Worm (Caenorhabditis elegans): ENCODE results near the gene Y43F8C.7.

DNA sequence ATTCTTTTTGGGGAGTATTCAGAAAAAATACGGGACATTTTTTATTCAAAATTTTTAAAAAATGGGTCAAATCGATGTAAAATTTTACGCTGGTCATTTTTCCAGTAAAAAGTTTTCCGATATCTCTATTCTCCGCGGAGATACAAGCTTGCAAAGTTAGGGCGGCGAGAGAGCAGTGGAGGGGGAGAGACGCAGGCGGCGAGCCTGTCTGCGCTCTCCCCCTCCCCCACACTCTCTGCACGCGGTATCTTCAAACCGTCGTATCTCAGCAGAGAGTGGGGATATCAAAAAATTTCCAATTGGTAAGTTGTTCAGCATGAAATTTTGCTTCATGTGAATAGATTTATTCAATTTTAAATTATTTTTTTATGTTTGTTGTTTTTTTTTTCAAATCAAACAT, 28.0 kb upstream of the Y43F8C.7 start:
- TF ChIP-seq ztf-23 (GFP tag; IDR thresholded peaks at IDR 0.05) (no peak), cog-1 (tag; optimal IDR thresholded peaks at IDR 0.05) (no peak), T22C8.4 (GFP tag; IDR thresholded peaks at IDR 0.05) (no peak), med-1 (GFP tag; optimal IDR thresholded peaks at IDR 0.05; ENCODE audit: insufficient read depth) (no peak), flt-1 (GFP tag; IDR thresholded peaks at IDR 0.05) (no peak), ztf-29 (GFP tag; IDR thresholded peaks at IDR 0.05) (no peak), klf-2 (GFP tag; conservative IDR thresholded peaks at IDR 0.05) (no peak), ref-1 (GFP tag; conservative IDR thresholded peaks at IDR 0.05) (no peak), tab-1 (GFP tag; IDR thresholded peaks at IDR 0.05) (no peak)

All from whole organism, midembryonic.